Fruit fly (Drosophila melanogaster): ENCODE results near the gene kar.

dm6 chr3R:12678850-12679249 is 10.3 kb downstream of the kar start, which contains the start of gene mbo:
- no peak for TF ChIP-seq HLH54F (GFP tag; optimal IDR thresholded peaks at IDR 0.05)
- no peak for TF ChIP-seq gt (GFP tag; IDR thresholded peaks at IDR 0.05)
